Worm (Caenorhabditis elegans) whole organism, L3 larva: ENCODE measurements around the gene Y38C1BA.4.

Experiments
- ama-1 ChIP-seq: fragments of 150-350 bp; optimal IDR thresholded peaks from 2 replicates; lab custom pipeline; 2018
- elt-3 ChIP-seq, 3 experiments: fragments of 150-350 bp in 1 of 3; sonication (generic microtip) in 2 of 3; optimal IDR thresholded peaks; 2 replicates in 2 of 3; 4 replicates in 1 of 3; lab custom pipeline; 2014 to 2017; ENCODE audit warnings: missing biosample characterization in 3 of 3, missing genetic modification characterization in 3 of 3
- fos-1 ChIP-seq: fragments of 150-350 bp; optimal IDR thresholded peaks from 2 replicates; lab custom pipeline; 2014; ENCODE audit warnings: missing biosample characterization, missing genetic modification characterization
- mdl-1 ChIP-seq: fragments of 150-350 bp; optimal IDR thresholded peaks from 2 replicates; lab custom pipeline; 2014; ENCODE audit warnings: missing biosample characterization, missing genetic modification characterization
- nhr-12 ChIP-seq: fragments of 150-350 bp; optimal IDR thresholded peaks from 2 replicates; lab custom pipeline; 2014; ENCODE audit warnings: missing biosample characterization, missing genetic modification characterization
- nhr-76 ChIP-seq: fragments of 150-350 bp; sonication (generic microtip); optimal IDR thresholded peaks from 5 replicates; lab custom pipeline; 2014; ENCODE audit warnings: missing biosample characterization, missing genetic modification characterization
- nhr-77 ChIP-seq: fragments of 150-350 bp; optimal IDR thresholded peaks from 2 replicates; lab custom pipeline; 2014; ENCODE audit warnings: missing biosample characterization, missing genetic modification characterization
- pha-4 ChIP-seq: fragments of 150-350 bp; optimal IDR thresholded peaks from 2 replicates; lab custom pipeline; 2014; ENCODE audit warnings: missing biosample characterization, missing genetic modification reagents, missing genetic modification characterization
- pqm-1 ChIP-seq: fragments of 150-350 bp; optimal IDR thresholded peaks from 2 replicates; lab custom pipeline; 2017; ENCODE audit warnings: missing biosample characterization, missing genetic modification characterization, inconsistent platforms
- skn-1 ChIP-seq: fragments of 150-350 bp; optimal IDR thresholded peaks from 2 replicates; lab custom pipeline; 2014; ENCODE audit warnings: missing biosample characterization, missing genetic modification characterization
- unc-39 ChIP-seq: sonication (generic microtip); optimal IDR thresholded peaks from 4 replicates; lab custom pipeline; 2017; ENCODE audit warnings: missing biosample characterization, missing genetic modification characterization
- ztf-4 ChIP-seq: fragments of 150-350 bp; optimal IDR thresholded peaks from 2 replicates; lab custom pipeline; 2014; ENCODE audit warnings: missing biosample characterization, missing genetic modification characterization

DNA sequence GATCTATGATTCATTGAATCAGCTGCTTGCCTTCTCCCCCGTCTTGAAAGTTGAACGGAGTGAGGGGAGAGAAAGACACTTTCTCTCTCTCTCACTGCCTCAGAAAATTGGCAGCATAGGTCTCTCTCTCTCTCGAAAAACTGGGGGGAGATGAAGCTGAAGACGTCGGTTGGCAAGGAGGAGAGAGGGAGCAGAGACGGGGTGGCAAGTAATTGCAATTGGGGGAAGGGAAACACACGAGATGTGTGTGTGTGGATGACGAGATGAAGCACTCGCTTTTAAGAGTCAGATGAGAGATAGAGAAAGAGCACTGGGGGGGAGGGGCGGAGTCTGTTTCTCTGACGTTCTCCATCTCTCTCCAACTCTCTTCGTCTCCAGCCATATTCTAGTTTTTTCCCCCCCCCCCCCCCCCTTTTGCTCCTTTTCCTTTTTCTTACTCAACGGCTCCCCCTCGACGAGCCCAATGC lies 2.4 kb downstream of the Y38C1BA.4 start, which contains the start of gene cmk-1:
- TF ChIP-seq nhr-76 (tag; lab: Kevin White, UChicago) = no peak
- TF ChIP-seq nhr-77 (tag; lab: Kevin White, UChicago) = no peak
- no peak for TF ChIP-seq ama-1 (lab: Kevin White, UChicago)
- no peak for TF ChIP-seq unc-39 (tag; lab: Kevin White, UChicago)
- TF ChIP-seq ztf-4 (tag; lab: Kevin White, UChicago) = no peak
- no peak for TF ChIP-seq nhr-12
- no peak for TF ChIP-seq fos-1 (tag; lab: Kevin White, UChicago)
- TF ChIP-seq skn-1 (tag; lab: Kevin White, UChicago) = peak; percentile 36
- TF ChIP-seq pqm-1 (tag; lab: Kevin White, UChicago) = no peak
- no peak for TF ChIP-seq elt-3 (tag; optimal IDR thresholded peaks at IDR 0.05; lab: Kevin White, UChicago)
- no peak for TF ChIP-seq mdl-1
- TF ChIP-seq pha-4 (tag; lab: Kevin White, UChicago) = no peak
